Fruit fly (Drosophila melanogaster) whole organism, embryonic: Measurements from ENCODE around the gene PolD2.
A peak's percentile ranks its signal among the peaks of the same experiment; 100 is the strongest.

Source experiments
- Aef1 ChIP-seq: fragments of 200-800 bp; sonication (Bioruptor generic); IDR thresholded peaks from 3 replicates; pipeline ENCODE4 v1.3.6; 2022; ENCODE audit warnings: missing biosample characterization, missing genetic modification characterization
- Antp ChIP-seq: fragments of 200-800 bp; sonication (Bioruptor generic); optimal IDR thresholded peaks from 3 replicates; lab custom pipeline; 2016; ENCODE audit warnings: missing biosample characterization, missing genetic modification characterization
- Atf3 ChIP-seq: fragments of 200-800 bp; sonication (Bioruptor generic); optimal IDR thresholded peaks from 3 replicates; lab custom pipeline; 2016; ENCODE audit warnings: missing biosample characterization, missing genetic modification characterization
- Awh ChIP-seq: fragments of 200-800 bp; sonication (Bioruptor generic); IDR thresholded peaks from 2 replicates; pipeline ENCODE4, ENCODE4 v1.3.6; 2022; ENCODE audit warnings: missing biosample characterization, missing genetic modification characterization
- Blimp-1 ChIP-seq: fragments of 200-800 bp; sonication (Bioruptor generic); optimal IDR thresholded peaks from 3 replicates; lab custom pipeline; 2018; ENCODE audit warnings: missing biosample characterization, missing genetic modification characterization, mild to moderate bottlenecking, moderate library complexity, missing genetic modification reagents
- CG10321 ChIP-seq: fragments of 200-800 bp; sonication (Bioruptor generic); IDR thresholded peaks from 2 replicates; pipeline ENCODE4 v1.3.6; 2022; ENCODE audit warnings: missing biosample characterization, missing genetic modification characterization
- CG10654 ChIP-seq: fragments of 200-800 bp; sonication (Bioruptor generic); optimal IDR thresholded peaks from 2 replicates; lab custom pipeline; 2016; ENCODE audit warnings: missing biosample characterization, missing genetic modification characterization
- CG10979 ChIP-seq: fragments of 200-800 bp; sonication (Bioruptor generic); optimal IDR thresholded peaks from 2 replicates; lab custom pipeline; 2018; ENCODE audit warnings: missing biosample characterization, mild to moderate bottlenecking, missing genetic modification characterization, moderate library complexity
- CG12299 ChIP-seq: fragments of 200-800 bp; sonication (Bioruptor generic); optimal IDR thresholded peaks from 2 replicates; lab custom pipeline; 2018; ENCODE audit warnings: missing biosample characterization, mild to moderate bottlenecking, missing genetic modification characterization
- CG12744 ChIP-seq: fragments of 200-800 bp; sonication (Bioruptor generic); optimal IDR thresholded peaks from 2 replicates; lab custom pipeline; 2016; ENCODE audit warnings: missing biosample characterization, missing genetic modification characterization
- CG1647 ChIP-seq: fragments of 200-800 bp; sonication (Bioruptor generic); optimal IDR thresholded peaks from 3 replicates; lab custom pipeline; 2016; ENCODE audit warnings: missing biosample characterization, missing genetic modification characterization
- CG17186 ChIP-seq: fragments of 200-800 bp; sonication (Bioruptor generic); optimal IDR thresholded peaks from 3 replicates; lab custom pipeline; 2017; ENCODE audit warnings: missing biosample characterization, missing genetic modification reagents, missing genetic modification characterization
- CG18476 ChIP-seq: fragments of 200-800 bp; sonication (Bioruptor generic); optimal IDR thresholded peaks from 2 replicates; lab custom pipeline; 2016; ENCODE audit warnings: missing biosample characterization, mild to moderate bottlenecking, missing genetic modification characterization
- CG2116 ChIP-seq: fragments of 200-800 bp; sonication (Bioruptor generic); optimal IDR thresholded peaks from 3 replicates; lab custom pipeline; 2018; ENCODE audit warnings: missing biosample characterization, mild to moderate bottlenecking, missing genetic modification characterization
- CG30020 ChIP-seq: fragments of 200-800 bp; optimal IDR thresholded peaks from 2 replicates; lab custom pipeline; 2019; ENCODE audit warnings: missing biosample characterization, mild to moderate bottlenecking, missing genetic modification characterization, moderate library complexity
- CG3407 ChIP-seq: fragments of 200-800 bp; sonication (Bioruptor generic); optimal IDR thresholded peaks from 2 replicates; lab custom pipeline; 2018; ENCODE audit warnings: missing biosample characterization, mild to moderate bottlenecking, missing genetic modification characterization
- CG34224 ChIP-seq: fragments of 200-800 bp; sonication (Bioruptor generic); IDR thresholded peaks from 3 replicates; pipeline ENCODE4 v1.3.6; 2022; ENCODE audit warnings: missing biosample characterization, missing genetic modification characterization; ENCODE audit not compliant: partially characterized antibody
- CG4424 ChIP-seq: fragments of 200-800 bp; sonication (Bioruptor generic); optimal IDR thresholded peaks from 3 replicates; lab custom pipeline; 2016; ENCODE audit warnings: missing biosample characterization, missing genetic modification characterization
- CG4617 ChIP-seq: fragments of 200-800 bp; sonication (Bioruptor generic); optimal IDR thresholded peaks from 3 replicates; lab custom pipeline; 2016; ENCODE audit warnings: missing biosample characterization, missing genetic modification characterization, borderline replicate concordance
- CG6854 ChIP-seq: fragments of 200-800 bp; sonication (Bioruptor generic); optimal IDR thresholded peaks from 3 replicates; lab custom pipeline; 2017; ENCODE audit warnings: missing biosample characterization, mild to moderate bottlenecking, missing genetic modification characterization
- CG8089 ChIP-seq: fragments of 200-800 bp; sonication (Bioruptor generic); optimal IDR thresholded peaks from 3 replicates; lab custom pipeline; 2016; ENCODE audit warnings: missing biosample characterization, missing genetic modification characterization
- CG8359 ChIP-seq: fragments of 200-800 bp; sonication (Bioruptor generic); optimal IDR thresholded peaks from 2 replicates; lab custom pipeline; 2017; ENCODE audit warnings: missing biosample characterization, mild to moderate bottlenecking, missing genetic modification characterization, borderline replicate concordance
- CkIIα-i1 ChIP-seq: fragments of 200-800 bp; sonication (Bioruptor generic); IDR thresholded peaks from 2 replicates; pipeline ENCODE4 v1.3.6; 2022; ENCODE audit warnings: missing biosample characterization, missing genetic modification characterization
- Dad ChIP-seq: fragments of 200-800 bp; sonication (Bioruptor generic); optimal IDR thresholded peaks from 3 replicates; lab custom pipeline; 2016; ENCODE audit warnings: missing biosample characterization, missing genetic modification characterization
- Dbx ChIP-seq: fragments of 200-800 bp; sonication (Bioruptor generic); IDR thresholded peaks from 3 replicates; pipeline ENCODE4 v1.3.6; 2022; ENCODE audit warnings: missing biosample characterization, missing genetic modification characterization
- Dref ChIP-seq: fragments of 200-800 bp; sonication (Bioruptor generic); IDR thresholded peaks from 2 replicates; pipeline ENCODE4 v1.3.6; 2022; ENCODE audit warnings: missing biosample characterization, missing genetic modification characterization
- Eip74EF ChIP-seq, 2 experiments: fragments of 200-800 bp in 1 of 2; fragments of >200 bp in 1 of 2; sonication (Bioruptor generic) in 1 of 2; optimal IDR thresholded peaks; 2 replicates each; lab custom pipeline; 2017 to 2019; ENCODE audit warnings: missing biosample characterization in 2 of 2, missing genetic modification characterization in 2 of 2, mild to moderate bottlenecking in 1 of 2, moderate library complexity in 1 of 2
- Hey ChIP-seq: fragments of 200-800 bp; sonication (Bioruptor generic); optimal IDR thresholded peaks from 3 replicates; lab custom pipeline; 2018; ENCODE audit warnings: missing biosample characterization, mild to moderate bottlenecking, missing genetic modification characterization
- Hr3 ChIP-seq: fragments of 200-800 bp; sonication (Bioruptor generic); optimal IDR thresholded peaks from 3 replicates; lab custom pipeline; 2016; ENCODE audit warnings: missing biosample characterization, missing genetic modification characterization
- Hr51 ChIP-seq, 2 experiments: fragments of 200-800 bp; sonication (Bioruptor generic); optimal IDR thresholded peaks; 2 replicates in 1 of 2; 3 replicates in 1 of 2; lab custom pipeline; 2016 to 2018; ENCODE audit warnings: missing biosample characterization in 2 of 2, missing genetic modification characterization in 2 of 2, mild to moderate bottlenecking in 1 of 2, moderate library complexity in 1 of 2
- Meics ChIP-seq: fragments of 200-800 bp; sonication (Bioruptor generic); optimal IDR thresholded peaks from 2 replicates; lab custom pipeline; 2017; ENCODE audit warnings: missing biosample characterization, mild to moderate bottlenecking, missing genetic modification characterization
- Rfx ChIP-seq: fragments of 200-800 bp; sonication (Bioruptor generic); IDR thresholded peaks from 2 replicates; pipeline ENCODE4 v1.3.6; 2022; ENCODE audit warnings: missing biosample characterization, missing genetic modification characterization
- Vsx1 ChIP-seq: fragments of 200-800 bp; sonication (Bioruptor generic); optimal IDR thresholded peaks from 2 replicates; lab custom pipeline; 2017; ENCODE audit warnings: missing biosample characterization, mild to moderate bottlenecking, missing genetic modification characterization, missing genetic modification reagents
- Xbp1 ChIP-seq: fragments of 200-800 bp; sonication (Bioruptor generic); optimal IDR thresholded peaks from 3 replicates; lab custom pipeline; 2016; ENCODE audit warnings: missing biosample characterization, mild to moderate bottlenecking, missing genetic modification characterization
- abd-A ChIP-seq: fragments of 200-800 bp; sonication (Bioruptor generic); optimal IDR thresholded peaks from 3 replicates; lab custom pipeline; 2019; ENCODE audit warnings: missing biosample characterization, mild to moderate bottlenecking, missing genetic modification characterization, moderate library complexity
- ato ChIP-seq: fragments of 200-800 bp; sonication (Bioruptor generic); IDR thresholded peaks from 2 replicates; pipeline ENCODE4 v1.3.6; 2022; ENCODE audit warnings: missing biosample characterization, missing genetic modification characterization; ENCODE audit not compliant: partially characterized antibody
- br ChIP-seq: fragments of >200 bp; optimal IDR thresholded peaks from 2 replicates; lab custom pipeline; 2017
- caup ChIP-seq: fragments of 200-800 bp; sonication (Bioruptor generic); optimal IDR thresholded peaks from 3 replicates; lab custom pipeline; 2017; ENCODE audit warnings: missing biosample characterization, mild to moderate bottlenecking, missing genetic modification characterization, moderate library complexity; ENCODE audit not compliant: severe bottlenecking
- croc ChIP-seq: fragments of 200-800 bp; sonication (Bioruptor generic); conservative IDR thresholded peaks from 3 replicates; pipeline ENCODE4 v1.3.6; 2022; ENCODE audit warnings: missing biosample characterization, missing genetic modification characterization
- gcm ChIP-seq: fragments of 200-800 bp; sonication (Bioruptor generic); optimal IDR thresholded peaks from 2 replicates; lab custom pipeline; 2019; ENCODE audit warnings: missing biosample characterization, mild to moderate bottlenecking, missing genetic modification characterization, moderate library complexity
- gsb-n ChIP-seq: fragments of 200-800 bp; sonication (Bioruptor generic); optimal IDR thresholded peaks from 3 replicates; lab custom pipeline; 2018; ENCODE audit warnings: missing biosample characterization, mild to moderate bottlenecking, missing genetic modification characterization
- ken ChIP-seq: fragments of 200-800 bp; sonication (Bioruptor generic); IDR thresholded peaks from 3 replicates; pipeline ENCODE4 v1.3.6; 2022; ENCODE audit warnings: missing biosample characterization, missing genetic modification characterization
- lab ChIP-seq: fragments of 200-800 bp; sonication (Bioruptor generic); optimal IDR thresholded peaks from 3 replicates; lab custom pipeline; 2017; ENCODE audit warnings: missing biosample characterization, missing genetic modification characterization, mild to moderate bottlenecking, moderate library complexity, missing genetic modification reagents
- otp ChIP-seq: fragments of 200-800 bp; sonication (Bioruptor generic); IDR thresholded peaks from 3 replicates; pipeline ENCODE4, ENCODE4 v1.3.6; 2022; ENCODE audit warnings: missing biosample characterization, missing genetic modification characterization
- pho ChIP-seq: fragments of 200-800 bp; sonication (Bioruptor generic); optimal IDR thresholded peaks from 2 replicates; lab custom pipeline; 2016; ENCODE audit warnings: missing biosample characterization, missing genetic modification characterization
- pum ChIP-seq: fragments of 200-800 bp; sonication (Bioruptor generic); optimal IDR thresholded peaks from 2 replicates; lab custom pipeline; 2016; ENCODE audit warnings: missing biosample characterization, missing genetic modification characterization
- scrt ChIP-seq: fragments of 200-800 bp; sonication (Bioruptor generic); optimal IDR thresholded peaks from 2 replicates; lab custom pipeline; 2018; ENCODE audit warnings: missing biosample characterization, mild to moderate bottlenecking, missing genetic modification characterization, moderate library complexity
- sna ChIP-seq: fragments of 200-800 bp; sonication (Bioruptor generic); IDR thresholded peaks from 2 replicates; pipeline ENCODE4 v1.3.6; 2022; ENCODE audit warnings: missing biosample characterization, missing genetic modification characterization; ENCODE audit not compliant: partially characterized antibody
- sr ChIP-seq: fragments of 200-800 bp; sonication (Bioruptor generic); IDR thresholded peaks from 3 replicates; pipeline ENCODE4 v1.3.6; 2022; ENCODE audit warnings: missing biosample characterization, missing genetic modification characterization
- trh ChIP-seq: fragments of 200-800 bp; sonication (Bioruptor generic); optimal IDR thresholded peaks from 2 replicates; lab custom pipeline; 2016; ENCODE audit warnings: missing biosample characterization, missing genetic modification characterization

Gene PolD2

dm6 chr3L:1808631-1809030, 33.2 kb downstream of the PolD2 start (continued):
- TF ChIP-seq br (lab: Kevin White, UChicago) (no peak), Hr3 (GFP tag; lab: Kevin White, UChicago) (peak; percentile 81), CG8359 (GFP tag; lab: Kevin White, UChicago) (no peak), CG10321 (GFP tag; lab: Robert Waterston, UW) (peak; percentile 70), CG4424 (GFP tag; lab: Kevin White, UChicago) (peak; percentile 91), Atf3 (GFP tag; lab: Kevin White, UChicago) (peak; percentile 84), CG10979 (tag; lab: Kevin White, UChicago) (peak; percentile 83), CG2116 (peak; percentile 49), Rfx (GFP tag; lab: Robert Waterston, UW) (peak; percentile 97), abd-A (tag; lab: Kevin White, UChicago) (peak; percentile 89), CG18476 (peak; percentile 74), CG1647 (peak; percentile 89), gsb-n (tag; lab: Kevin White, UChicago) (no peak), CG17186 (GFP tag; lab: Kevin White, UChicago) (peak; percentile 35), Dbx (GFP tag; lab: Robert Waterston, UW) (peak; percentile 89), CG8089 (GFP tag; lab: Kevin White, UChicago) (peak; percentile 84), CG4617 (GFP tag; lab: Kevin White, UChicago) (peak; percentile 59), caup (peak; percentile 92), Vsx1 (GFP tag; lab: Kevin White, UChicago) (no peak), sna (no peak), Awh (GFP tag; lab: Robert Waterston, UW) (peak; percentile 92), pho (GFP tag; lab: Kevin White, UChicago) (peak; percentile 85), Hey (tag; lab: Kevin White, UChicago) (no peak), CG30020 (tag; lab: Kevin White, UChicago) (peak; percentile 24), Hr51 (GFP tag; optimal IDR thresholded peaks at IDR 0.05; lab: Kevin White, UChicago) (peak; percentile 78 to 91), ken (GFP tag; lab: Robert Waterston, UW) (peak; percentile 84), ato (GFP tag; lab: Robert Waterston, UW) (no peak), Dref (GFP tag; lab: Robert Waterston, UW) (no peak), otp (GFP tag; lab: Robert Waterston, UW) (peak; percentile 92), Meics (GFP tag; lab: Kevin White, UChicago) (peak; percentile 89), croc (GFP tag; lab: Robert Waterston, UW) (peak; percentile 71; the same call in 2 of the 3 replicates), Dad (GFP tag; lab: Kevin White, UChicago) (peak; percentile 89), CG3407 (GFP tag; lab: Kevin White, UChicago) (no peak), CG34224 (GFP tag; lab: Robert Waterston, UW) (no peak), Eip74EF (GFP tag; optimal IDR thresholded peaks at IDR 0.05; lab: Kevin White, UChicago) (peak in 1 of 2 experiments; percentile 76), trh (GFP tag; lab: Kevin White, UChicago) (peak; percentile 75), CkIIα-i1 (peak; percentile 75), scrt (GFP tag; lab: Kevin White, UChicago) (no peak), Blimp-1 (peak; percentile 83), Xbp1 (peak; percentile 91), pum (GFP tag; lab: Kevin White, UChicago) (peak; percentile 86), gcm (GFP tag; lab: Kevin White, UChicago) (peak; percentile 78), CG12299 (tag; lab: Kevin White, UChicago) (peak; percentile 74), lab (peak; percentile 94), CG10654 (GFP tag; lab: Kevin White, UChicago) (peak; percentile 83), Antp (GFP tag; lab: Kevin White, UChicago) (peak; percentile 93), sr (GFP tag; lab: Robert Waterston, UW) (peak; percentile 82), CG6854 (GFP tag; lab: Kevin White, UChicago) (peak; percentile 73), CG12744 (GFP tag; lab: Kevin White, UChicago) (peak; percentile 84), Aef1 (GFP tag; lab: Robert Waterston, UW) (peak; percentile 92)
